Fruit fly (Drosophila melanogaster): ENCODE data around the gene CG14947.

CG14947 gene

DNA sequence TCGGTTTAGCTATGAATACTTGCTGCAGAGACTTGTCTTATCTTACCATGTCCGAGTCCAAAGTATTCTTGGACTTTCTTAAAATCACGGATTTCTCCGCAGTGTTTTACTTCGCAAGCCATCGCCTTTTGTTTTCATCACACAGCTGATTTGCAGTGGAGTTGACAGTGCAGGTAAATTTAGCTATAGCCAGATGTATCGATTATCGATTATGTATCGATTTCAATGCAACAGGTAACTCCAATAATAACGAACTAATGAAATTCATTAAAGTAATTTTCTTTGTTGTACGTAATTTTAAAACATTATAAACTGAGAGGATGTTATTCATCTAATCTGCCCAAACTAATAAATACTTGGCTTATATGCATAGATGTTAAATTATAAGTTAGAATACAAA, 12.9 kb upstream of the CG14947 start, which contains the start of gene Rab3-GAP:
Gene Rab3-GAP (minus strand): TSS at position 150 of the 400 bp plus-strand sequence.
- TF ChIP-seq CG11617 (GFP tag; optimal IDR thresholded peaks at IDR 0.05) = peak; percentile 20
- TF ChIP-seq CG14711 (tag; optimal IDR thresholded peaks at IDR 0.05) = peak; percentile 29
- TF ChIP-seq CG7101 (tag; optimal IDR thresholded peaks at IDR 0.05) = peak; percentile 13
- peak; percentile 47 for TF ChIP-seq bab1 (GFP tag; optimal IDR thresholded peaks at IDR 0.05)
- TF ChIP-seq CG33017 (tag; optimal IDR thresholded peaks at IDR 0.05) = no peak
- no peak for TF ChIP-seq kay (GFP tag; ENCODE audit: borderline replicate concordance)
- no peak for TF ChIP-seq Mnt (GFP tag; optimal IDR thresholded peaks at IDR 0.05)
- no peak for TF ChIP-seq cnc (optimal IDR thresholded peaks at IDR 0.05)
- TF ChIP-seq CG1620 (GFP tag; optimal IDR thresholded peaks at IDR 0.05) = no peak

DNA sequence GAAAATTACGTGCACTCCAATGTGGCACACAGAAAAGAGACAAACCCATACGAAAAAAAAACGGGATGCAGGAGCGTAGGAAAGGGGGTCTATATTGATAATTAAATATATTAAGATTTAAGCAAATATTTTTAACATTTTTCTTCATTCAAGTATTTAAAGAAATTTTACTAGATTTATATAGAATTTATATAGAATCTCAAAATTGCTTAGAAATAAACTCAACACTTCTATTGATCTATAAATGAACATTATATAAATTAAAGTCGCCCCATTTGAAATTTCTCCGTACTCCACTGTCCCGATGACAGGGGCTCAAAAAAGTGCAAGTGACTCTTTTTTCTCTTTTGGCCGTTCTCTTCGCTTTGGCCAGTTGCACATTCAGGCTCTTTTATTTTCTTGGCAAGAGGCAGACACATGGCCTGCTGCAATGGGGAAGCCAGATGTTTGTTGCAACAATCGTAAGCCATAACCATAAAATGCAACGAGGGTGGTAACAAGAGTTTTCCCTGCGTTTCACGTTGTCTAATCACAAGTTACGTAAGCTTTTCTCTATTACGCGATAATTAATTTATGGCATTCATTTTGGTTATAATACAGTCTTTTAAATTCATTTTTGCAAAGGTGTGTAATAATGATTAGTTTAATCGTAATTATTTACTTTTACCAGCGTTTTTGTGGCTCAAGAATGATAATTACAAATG, 10.1 kb upstream of the CG14947 start:
- TF ChIP-seq pad (GFP tag; optimal IDR thresholded peaks at IDR 0.05) (no peak), CG14711 (tag; optimal IDR thresholded peaks at IDR 0.05) (peak; percentile 34), CG33017 (tag; optimal IDR thresholded peaks at IDR 0.05) (peak; percentile 64), CG7045 (GFP tag; optimal IDR thresholded peaks at IDR 0.05) (peak; percentile 19), CG12768 (GFP tag; optimal IDR thresholded peaks at IDR 0.05) (peak; percentile 15), CG11617 (GFP tag; optimal IDR thresholded peaks at IDR 0.05) (peak; percentile 29), CG7101 (tag; optimal IDR thresholded peaks at IDR 0.05) (peak; percentile 51), tj (GFP tag; optimal IDR thresholded peaks at IDR 0.05) (no peak), CG5204 (GFP tag; optimal IDR thresholded peaks at IDR 0.05) (no peak)

DNA sequence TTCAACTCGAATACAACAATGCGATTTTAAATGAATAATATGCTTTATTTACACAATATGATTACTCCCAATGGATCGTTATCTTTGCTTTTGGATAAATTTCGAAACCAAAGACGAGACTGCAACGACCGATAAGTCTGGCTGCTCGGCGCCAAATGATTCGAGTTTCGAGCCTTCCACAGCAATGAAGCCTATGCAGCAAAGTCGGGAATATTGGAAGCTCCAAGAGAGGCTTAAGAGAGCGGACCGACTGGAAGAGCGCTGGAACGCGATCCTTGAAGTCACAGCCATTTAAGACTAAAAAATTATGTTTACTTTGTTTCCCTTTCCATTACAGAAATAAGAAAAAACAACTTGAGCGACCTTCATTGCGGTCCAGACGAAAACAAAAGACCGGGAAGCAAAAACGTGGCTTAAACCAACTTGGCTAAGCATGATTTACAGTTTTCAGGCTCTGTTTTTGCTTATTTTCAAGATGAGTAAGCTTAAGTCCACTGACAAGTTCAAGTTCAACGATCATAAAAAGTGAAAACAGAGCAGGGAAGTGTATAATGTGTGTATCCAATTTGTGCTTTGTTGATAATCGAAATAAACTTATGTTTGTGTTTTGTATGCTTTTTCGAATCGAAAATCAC, 9.2 kb upstream of the CG14947 start, which contains the start of gene firl:
Gene firl (minus strand): TSS at position 159 of the 635 bp plus-strand sequence.
- TF ChIP-seq cnc (optimal IDR thresholded peaks at IDR 0.05) (no peak), toe (GFP tag; optimal IDR thresholded peaks at IDR 0.05) (no peak), bab1 (GFP tag; optimal IDR thresholded peaks at IDR 0.05) (no peak), CG12768 (GFP tag; optimal IDR thresholded peaks at IDR 0.05) (no peak), Crg-1 (GFP tag; optimal IDR thresholded peaks at IDR 0.05) (no peak), CG7045 (GFP tag; optimal IDR thresholded peaks at IDR 0.05) (no peak), Hr96 (GFP tag; optimal IDR thresholded peaks at IDR 0.05) (no peak), Mnt (GFP tag; optimal IDR thresholded peaks at IDR 0.05) (no peak), CG5204 (GFP tag; optimal IDR thresholded peaks at IDR 0.05) (no peak), kay (GFP tag; ENCODE audit: borderline replicate concordance) (no peak), pad (GFP tag; optimal IDR thresholded peaks at IDR 0.05) (no peak), CG11617 (GFP tag; optimal IDR thresholded peaks at IDR 0.05) (no peak), CG33017 (tag; optimal IDR thresholded peaks at IDR 0.05) (no peak), cic (GFP tag; optimal IDR thresholded peaks at IDR 0.05) (no peak), CG7101 (tag; optimal IDR thresholded peaks at IDR 0.05) (no peak), CG1620 (GFP tag; optimal IDR thresholded peaks at IDR 0.05) (no peak), CG14711 (tag; optimal IDR thresholded peaks at IDR 0.05) (no peak), ovo (GFP tag; optimal IDR thresholded peaks at IDR 0.05) (no peak), Clk (GFP tag; optimal IDR thresholded peaks at IDR 0.05) (no peak)

DNA sequence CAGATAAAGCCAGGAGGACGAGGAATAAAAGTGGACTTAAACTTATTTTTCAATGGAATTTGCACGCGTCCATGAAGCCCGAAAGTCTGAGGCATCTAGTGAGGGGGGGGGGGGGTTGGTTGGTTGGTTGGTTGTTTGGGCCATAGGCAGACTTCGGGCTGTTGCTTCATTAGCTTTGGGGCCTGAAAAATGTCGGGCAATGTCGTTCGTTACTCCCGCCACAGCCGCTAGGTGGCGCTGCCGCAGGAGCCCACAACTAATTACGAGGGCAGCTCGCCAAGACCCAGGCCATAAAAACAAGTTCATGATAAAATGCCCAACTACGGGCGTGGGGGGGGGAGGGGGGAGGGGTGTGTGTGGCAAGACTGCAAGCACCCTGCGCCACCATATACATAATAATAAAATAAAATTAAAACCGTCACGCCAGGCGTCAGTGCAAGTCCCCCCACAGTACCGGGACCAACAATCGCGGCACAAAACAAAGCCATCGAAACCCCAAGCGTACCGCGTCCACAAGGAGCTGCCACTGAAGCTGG, 2.3 kb downstream of the CG14947 start:
- TF ChIP-seq pad (GFP tag; optimal IDR thresholded peaks at IDR 0.05) (no peak), CG14711 (tag; optimal IDR thresholded peaks at IDR 0.05) (no peak), toe (GFP tag; optimal IDR thresholded peaks at IDR 0.05) (no peak), Crg-1 (GFP tag; optimal IDR thresholded peaks at IDR 0.05) (no peak), CG33017 (tag; optimal IDR thresholded peaks at IDR 0.05) (no peak), ovo (GFP tag; optimal IDR thresholded peaks at IDR 0.05) (no peak), CG1620 (GFP tag; optimal IDR thresholded peaks at IDR 0.05) (no peak), Hr96 (GFP tag; optimal IDR thresholded peaks at IDR 0.05) (no peak), cnc (optimal IDR thresholded peaks at IDR 0.05) (no peak), CG5204 (GFP tag; optimal IDR thresholded peaks at IDR 0.05) (no peak), CG7045 (GFP tag; optimal IDR thresholded peaks at IDR 0.05) (no peak), Clk (GFP tag; optimal IDR thresholded peaks at IDR 0.05) (no peak), CG11617 (GFP tag; optimal IDR thresholded peaks at IDR 0.05) (no peak), cic (GFP tag; optimal IDR thresholded peaks at IDR 0.05) (no peak), kay (GFP tag; ENCODE audit: borderline replicate concordance) (no peak), tj (GFP tag; optimal IDR thresholded peaks at IDR 0.05) (no peak)

DNA sequence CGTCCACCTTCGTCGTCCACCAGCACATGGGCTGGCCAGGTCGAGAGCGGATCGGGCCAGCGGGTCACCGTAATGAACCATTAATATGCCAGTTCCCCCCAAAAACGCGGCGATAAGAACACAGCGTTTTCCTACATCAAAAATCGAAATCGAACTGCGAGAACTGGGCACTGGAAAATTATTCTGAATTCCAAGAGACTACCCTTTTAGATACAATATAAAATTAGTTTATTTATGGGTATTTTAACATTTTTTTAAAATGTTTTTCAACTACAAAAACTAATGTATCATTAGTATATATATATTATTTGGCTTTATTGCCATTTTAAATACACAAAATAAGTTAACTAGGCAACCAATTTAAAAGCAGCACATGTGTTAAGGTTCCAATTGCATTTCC, 2.8 kb downstream of the CG14947 start:
- TF ChIP-seq Clk (GFP tag; optimal IDR thresholded peaks at IDR 0.05) (no peak), CG1620 (GFP tag; optimal IDR thresholded peaks at IDR 0.05) (no peak), cnc (optimal IDR thresholded peaks at IDR 0.05) (no peak), CG7045 (GFP tag; optimal IDR thresholded peaks at IDR 0.05) (no peak), Hr96 (GFP tag; optimal IDR thresholded peaks at IDR 0.05) (no peak), Crg-1 (GFP tag; optimal IDR thresholded peaks at IDR 0.05) (no peak), toe (GFP tag; optimal IDR thresholded peaks at IDR 0.05) (no peak), kay (GFP tag; ENCODE audit: borderline replicate concordance) (no peak), Mnt (GFP tag; optimal IDR thresholded peaks at IDR 0.05) (no peak), tj (GFP tag; optimal IDR thresholded peaks at IDR 0.05) (no peak), CG11617 (GFP tag; optimal IDR thresholded peaks at IDR 0.05) (no peak), CG14711 (tag; optimal IDR thresholded peaks at IDR 0.05) (no peak), pad (GFP tag; optimal IDR thresholded peaks at IDR 0.05) (no peak), cic (GFP tag; optimal IDR thresholded peaks at IDR 0.05) (no peak), bab1 (GFP tag; optimal IDR thresholded peaks at IDR 0.05) (no peak), CG5204 (GFP tag; optimal IDR thresholded peaks at IDR 0.05) (no peak), CG12768 (GFP tag; optimal IDR thresholded peaks at IDR 0.05) (no peak)

Measured in whole organism, adult.